Fruit fly (Drosophila melanogaster) whole organism, embryonic: ENCODE data around the gene dbr.

Experiments
- Aef1 ChIP-seq: fragments of 200-800 bp; sonication (Bioruptor generic); IDR thresholded peaks from 3 replicates; pipeline ENCODE4 v1.3.6; 2022; ENCODE audit warnings: missing biosample characterization, missing genetic modification characterization
- Atf-2 ChIP-seq: fragments of 200-800 bp; sonication (Bioruptor generic); optimal IDR thresholded peaks from 2 replicates; lab custom pipeline; 2016; ENCODE audit warnings: missing biosample characterization, missing genetic modification characterization
- CG10274 ChIP-seq: fragments of 200-800 bp; sonication (Bioruptor generic); optimal IDR thresholded peaks from 3 replicates; lab custom pipeline; 2017; ENCODE audit warnings: missing biosample characterization, mild to moderate bottlenecking, missing genetic modification characterization
- CG11456 ChIP-seq: fragments of 200-800 bp; sonication (Bioruptor generic); IDR thresholded peaks from 3 replicates; pipeline ENCODE4 v1.3.6; 2022; ENCODE audit warnings: missing biosample characterization, missing genetic modification characterization
- CG12391 ChIP-seq: fragments of 200-800 bp; sonication (Bioruptor generic); optimal IDR thresholded peaks from 3 replicates; lab custom pipeline; 2018; ENCODE audit warnings: missing biosample characterization, mild to moderate bottlenecking, missing genetic modification characterization, moderate library complexity
- CG15514 ChIP-seq: fragments of 200-800 bp; sonication (Bioruptor generic); optimal IDR thresholded peaks from 3 replicates; lab custom pipeline; 2017; ENCODE audit warnings: missing biosample characterization, missing genetic modification characterization, mild to moderate bottlenecking, moderate library complexity, missing genetic modification reagents
- CG16813 ChIP-seq: fragments of 200-800 bp; sonication (Bioruptor generic); IDR thresholded peaks from 3 replicates; pipeline ENCODE4 v1.3.6; 2022; ENCODE audit warnings: missing biosample characterization, missing genetic modification characterization; ENCODE audit not compliant: partially characterized antibody
- CG17361 ChIP-seq: fragments of 200-800 bp; sonication (Bioruptor generic); IDR thresholded peaks from 3 replicates; pipeline ENCODE4 v1.3.6; 2022; ENCODE audit warnings: missing biosample characterization, missing genetic modification characterization
- CG17802 ChIP-seq: fragments of 200-800 bp; sonication (Bioruptor generic); optimal IDR thresholded peaks from 2 replicates; lab custom pipeline; 2018; ENCODE audit warnings: missing biosample characterization, mild to moderate bottlenecking, missing genetic modification characterization, moderate library complexity
- CG2199 ChIP-seq: fragments of 200-800 bp; sonication (Bioruptor generic); IDR thresholded peaks from 3 replicates; pipeline ENCODE4 v1.3.6; 2022; ENCODE audit warnings: missing biosample characterization, missing genetic modification characterization
- CG3726 ChIP-seq: fragments of 200-800 bp; sonication (Bioruptor generic); IDR thresholded peaks from 3 replicates; pipeline ENCODE4, ENCODE4 v1.3.6; 2022; ENCODE audit warnings: missing biosample characterization, missing genetic modification characterization
- CG4282 ChIP-seq: fragments of 200-800 bp; sonication (Bioruptor generic); optimal IDR thresholded peaks from 2 replicates; lab custom pipeline; 2016; ENCODE audit warnings: missing biosample characterization, missing genetic modification characterization
- CG4328 ChIP-seq: fragments of 200-800 bp; sonication (Bioruptor generic); optimal IDR thresholded peaks from 3 replicates; lab custom pipeline; 2017; ENCODE audit warnings: missing biosample characterization, missing genetic modification reagents, missing genetic modification characterization
- CG43689 ChIP-seq: fragments of 200-800 bp; sonication (Bioruptor generic); IDR thresholded peaks from 2 replicates; pipeline ENCODE4 v1.3.6; 2022; ENCODE audit warnings: missing biosample characterization, missing genetic modification characterization
- CG4820 ChIP-seq: fragments of 200-800 bp; sonication (Bioruptor generic); optimal IDR thresholded peaks from 3 replicates; lab custom pipeline; 2016; ENCODE audit warnings: missing biosample characterization, missing genetic modification characterization
- CG4854 ChIP-seq: fragments of 200-800 bp; sonication (Bioruptor generic); optimal IDR thresholded peaks from 2 replicates; lab custom pipeline; 2016; ENCODE audit warnings: missing biosample characterization, missing genetic modification characterization, inconsistent platforms
- CG8765 ChIP-seq: fragments of 200-800 bp; sonication (Bioruptor generic); IDR thresholded peaks from 2 replicates; pipeline ENCODE4 v1.3.6; 2022; ENCODE audit warnings: missing biosample characterization, missing genetic modification characterization
- Chrac-16 ChIP-seq: fragments of 200-800 bp; sonication (Bioruptor generic); optimal IDR thresholded peaks from 3 replicates; lab custom pipeline; 2016; ENCODE audit warnings: missing biosample characterization, missing genetic modification characterization
- Eip74EF ChIP-seq, 2 experiments: fragments of 200-800 bp in 1 of 2; fragments of >200 bp in 1 of 2; sonication (Bioruptor generic) in 1 of 2; optimal IDR thresholded peaks; 2 replicates each; lab custom pipeline; 2017 to 2019; ENCODE audit warnings: missing biosample characterization in 2 of 2, missing genetic modification characterization in 2 of 2, mild to moderate bottlenecking in 1 of 2, moderate library complexity in 1 of 2
- ab ChIP-seq: fragments of 200-800 bp; sonication (Bioruptor generic); optimal IDR thresholded peaks from 2 replicates; lab custom pipeline; 2016; ENCODE audit warnings: missing biosample characterization, missing genetic modification characterization
- al ChIP-seq: fragments of 200-800 bp; sonication (Bioruptor generic); IDR thresholded peaks from 2 replicates; pipeline ENCODE4 v1.3.6; 2022; ENCODE audit warnings: missing biosample characterization, missing genetic modification characterization
- ara ChIP-seq: fragments of 200-800 bp; sonication (Bioruptor generic); IDR thresholded peaks from 2 replicates; pipeline ENCODE4 v1.3.6; 2022; ENCODE audit warnings: missing biosample characterization, missing genetic modification characterization
- cad ChIP-seq: fragments of >200 bp; optimal IDR thresholded peaks from 2 replicates; lab custom pipeline; 2017; ENCODE audit warnings: missing biosample characterization, missing genetic modification characterization
- cg ChIP-seq: fragments of 200-800 bp; sonication (Bioruptor generic); optimal IDR thresholded peaks from 3 replicates; lab custom pipeline; 2019; ENCODE audit warnings: missing biosample characterization, mild to moderate bottlenecking, missing genetic modification characterization, moderate library complexity
- chm ChIP-seq: fragments of 200-800 bp; sonication (Bioruptor generic); IDR thresholded peaks from 2 replicates; pipeline ENCODE4 v1.3.6; 2022; ENCODE audit warnings: missing biosample characterization, missing genetic modification characterization
- chn ChIP-seq: fragments of 200-800 bp; sonication (Bioruptor generic); optimal IDR thresholded peaks from 2 replicates; lab custom pipeline; 2016; ENCODE audit warnings: missing biosample characterization, missing genetic modification characterization
- gce ChIP-seq: fragments of 200-800 bp; sonication (Bioruptor generic); IDR thresholded peaks from 3 replicates; pipeline ENCODE4 v1.3.6; 2022; ENCODE audit warnings: missing biosample characterization, missing genetic modification characterization
- gcm ChIP-seq: fragments of 200-800 bp; sonication (Bioruptor generic); optimal IDR thresholded peaks from 2 replicates; lab custom pipeline; 2019; ENCODE audit warnings: missing biosample characterization, mild to moderate bottlenecking, missing genetic modification characterization, moderate library complexity
- gcm2 ChIP-seq: fragments of 200-800 bp; sonication (Bioruptor generic); optimal IDR thresholded peaks from 2 replicates; lab custom pipeline; 2016; ENCODE audit warnings: missing biosample characterization, missing genetic modification characterization
- gfzf ChIP-seq: fragments of 200-800 bp; sonication (Bioruptor generic); optimal IDR thresholded peaks from 2 replicates; lab custom pipeline; 2016; ENCODE audit warnings: missing biosample characterization, mild to moderate bottlenecking, missing genetic modification characterization, moderate library complexity
- gsb ChIP-seq: fragments of 200-800 bp; sonication (Bioruptor generic); IDR thresholded peaks from 2 replicates; pipeline ENCODE4 v1.3.6; 2022; ENCODE audit warnings: missing biosample characterization, missing genetic modification characterization
- gsb-n ChIP-seq: fragments of 200-800 bp; sonication (Bioruptor generic); optimal IDR thresholded peaks from 3 replicates; lab custom pipeline; 2018; ENCODE audit warnings: missing biosample characterization, mild to moderate bottlenecking, missing genetic modification characterization
- insv ChIP-seq, 2 experiments: fragments of 200-800 bp; sonication (Bioruptor generic); optimal IDR thresholded peaks; 3 replicates each; lab custom pipeline; 2016 to 2018; ENCODE audit warnings: missing biosample characterization in 2 of 2, missing genetic modification characterization in 2 of 2
- jumu ChIP-seq: fragments of 200-800 bp; sonication (Bioruptor generic); optimal IDR thresholded peaks from 3 replicates; lab custom pipeline; 2016; ENCODE audit warnings: missing biosample characterization, missing genetic modification characterization
- kah ChIP-seq: fragments of 200-800 bp; sonication (Bioruptor generic); optimal IDR thresholded peaks from 2 replicates; lab custom pipeline; 2018; ENCODE audit warnings: missing biosample characterization, mild to moderate bottlenecking, missing genetic modification characterization
- kni ChIP-seq: fragments of 200-800 bp; sonication (Bioruptor generic); optimal IDR thresholded peaks from 3 replicates; lab custom pipeline; 2017; ENCODE audit warnings: mild to moderate bottlenecking, missing biosample characterization, missing genetic modification reagents, missing genetic modification characterization
- mirr ChIP-seq: fragments of 200-800 bp; sonication (Bioruptor generic); optimal IDR thresholded peaks from 3 replicates; lab custom pipeline; 2018; ENCODE audit warnings: missing biosample characterization, mild to moderate bottlenecking, missing genetic modification characterization
- nerfin-1 ChIP-seq: fragments of 200-800 bp; sonication (Bioruptor generic); optimal IDR thresholded peaks from 3 replicates; lab custom pipeline; 2019; ENCODE audit warnings: missing biosample characterization, mild to moderate bottlenecking, missing genetic modification characterization, moderate library complexity
- pfk ChIP-seq: fragments of 200-800 bp; sonication (Bioruptor generic); optimal IDR thresholded peaks from 2 replicates; lab custom pipeline; 2018; ENCODE audit warnings: missing biosample characterization, mild to moderate bottlenecking, missing genetic modification characterization, moderate library complexity
- phol ChIP-seq: fragments of 200-800 bp; sonication (Bioruptor generic); optimal IDR thresholded peaks from 3 replicates; lab custom pipeline; 2018; ENCODE audit warnings: missing biosample characterization, mild to moderate bottlenecking, missing genetic modification characterization, moderate library complexity
- pita ChIP-seq: fragments of 200-800 bp; sonication (Bioruptor generic); optimal IDR thresholded peaks from 2 replicates; lab custom pipeline; 2017; ENCODE audit warnings: missing biosample characterization, mild to moderate bottlenecking, missing genetic modification characterization
- run ChIP-seq: fragments of 200-800 bp; sonication (Bioruptor generic); optimal IDR thresholded peaks from 3 replicates; lab custom pipeline; 2018; ENCODE audit warnings: missing biosample characterization, mild to moderate bottlenecking, missing genetic modification characterization
- tgo ChIP-seq: fragments of 200-800 bp; sonication (Bioruptor generic); IDR thresholded peaks from 3 replicates; pipeline ENCODE4 v1.3.6; 2022; ENCODE audit warnings: missing biosample characterization, missing genetic modification characterization
- tin ChIP-seq: fragments of 200-800 bp; sonication (Bioruptor generic); optimal IDR thresholded peaks from 3 replicates; lab custom pipeline; 2016; ENCODE audit warnings: missing biosample characterization, missing genetic modification characterization
- trem ChIP-seq: fragments of 200-800 bp; optimal IDR thresholded peaks from 3 replicates; lab custom pipeline; 2019; ENCODE audit warnings: missing biosample characterization, mild to moderate bottlenecking, missing genetic modification characterization, moderate library complexity
- trh ChIP-seq: fragments of 200-800 bp; sonication (Bioruptor generic); optimal IDR thresholded peaks from 2 replicates; lab custom pipeline; 2016; ENCODE audit warnings: missing biosample characterization, missing genetic modification characterization
- twi ChIP-seq: fragments of 200-800 bp; optimal IDR thresholded peaks from 2 replicates; lab custom pipeline; 2019; ENCODE audit warnings: missing biosample characterization, mild to moderate bottlenecking, missing genetic modification characterization, moderate library complexity
- unpg ChIP-seq: fragments of 200-800 bp; sonication (Bioruptor generic); optimal IDR thresholded peaks from 3 replicates; lab custom pipeline; 2018; ENCODE audit warnings: missing biosample characterization, mild to moderate bottlenecking, missing genetic modification characterization, moderate library complexity
- zen2 ChIP-seq: fragments of 200-800 bp; sonication (Bioruptor generic); IDR thresholded peaks from 3 replicates; pipeline ENCODE4 v1.3.6; 2022; ENCODE audit warnings: missing biosample characterization, missing genetic modification characterization; ENCODE audit not compliant: partially characterized antibody

The dbr gene

DNA sequence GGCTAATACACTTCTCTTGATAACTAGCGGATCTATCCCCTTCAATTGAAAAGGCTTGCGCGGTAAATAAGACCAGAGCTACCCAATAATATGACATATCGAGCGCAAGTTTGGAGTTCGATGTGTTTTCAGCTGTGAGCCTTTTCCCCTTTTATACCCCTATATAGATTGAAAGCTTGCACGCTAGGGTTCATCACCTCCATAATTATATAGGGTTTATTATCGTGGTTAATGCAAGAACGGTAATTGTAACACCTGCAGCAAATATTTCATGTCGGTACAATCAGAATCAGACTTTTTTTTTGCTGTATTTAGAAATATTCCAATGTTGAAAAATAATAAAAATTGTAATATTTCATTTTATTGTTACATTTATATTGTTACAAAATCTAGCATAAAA lies 41.2 kb upstream of the dbr start, which contains the start of gene Ir21a:
TSS of gene Ir21a (minus strand) at position 101 of the 400 bp plus-strand sequence.
- TF ChIP-seq CG4282 (GFP tag; lab: Kevin White, UChicago) (no peak), gcm2 (GFP tag; lab: Kevin White, UChicago) (no peak), kni (GFP tag; lab: Kevin White, UChicago) (no peak), CG8765 (GFP tag; lab: Robert Waterston, UW) (no peak), CG17361 (no peak), gsb-n (tag; lab: Kevin White, UChicago) (no peak), Aef1 (GFP tag; lab: Robert Waterston, UW) (no peak), gsb (GFP tag; lab: Robert Waterston, UW) (no peak), jumu (GFP tag; lab: Kevin White, UChicago) (no peak)
- TF ChIP-seq, all 482 proteins: peak for 0

- TF ChIP-seq gce (GFP tag; lab: Robert Waterston, UW) = no peak
- no peak for TF ChIP-seq mirr (GFP tag; lab: Kevin White, UChicago)
- no peak for TF ChIP-seq CG17802 (tag; lab: Kevin White, UChicago)
- no peak for TF ChIP-seq CG10274
- TF ChIP-seq tgo = no peak
- no peak for TF ChIP-seq run (tag; lab: Kevin White, UChicago)
- peak; percentile 6 for TF ChIP-seq gcm (GFP tag; lab: Kevin White, UChicago)
- TF ChIP-seq cg (GFP tag; lab: Kevin White, UChicago) = peak; percentile 55
- TF ChIP-seq CG2199 (GFP tag; lab: Robert Waterston, UW) = peak; percentile 76; the same call in 2 of the 3 replicates
- TF ChIP-seq zen2 (GFP tag; lab: Robert Waterston, UW) = no peak
- TF ChIP-seq ab (GFP tag; lab: Kevin White, UChicago) = no peak
- peak; percentile 42 for TF ChIP-seq twi (tag; lab: Kevin White, UChicago)
- TF ChIP-seq kni (GFP tag; lab: Kevin White, UChicago) = no peak
- TF ChIP-seq unpg = no peak
- TF ChIP-seq chn (GFP tag; lab: Kevin White, UChicago) = no peak
- TF ChIP-seq CG11456 (GFP tag; lab: Robert Waterston, UW) = no peak
- TF ChIP-seq kah (GFP tag; lab: Kevin White, UChicago) = no peak
- TF ChIP-seq CG15514 = no peak
- TF ChIP-seq trem (tag; lab: Kevin White, UChicago) = no peak
- 0 out of 2 replicates have a peak, but pooled peaks have one; percentile 23 for TF ChIP-seq ara (GFP tag; lab: Robert Waterston, UW)
- peak in 1 of 2 experiments; percentile 11 for TF ChIP-seq Eip74EF (GFP tag; optimal IDR thresholded peaks at IDR 0.05; lab: Kevin White, UChicago)
- no peak for TF ChIP-seq CG16813
Measured at dm6 chr2L:34054-34453, 32.2 kb upstream of the dbr start.

DNA sequence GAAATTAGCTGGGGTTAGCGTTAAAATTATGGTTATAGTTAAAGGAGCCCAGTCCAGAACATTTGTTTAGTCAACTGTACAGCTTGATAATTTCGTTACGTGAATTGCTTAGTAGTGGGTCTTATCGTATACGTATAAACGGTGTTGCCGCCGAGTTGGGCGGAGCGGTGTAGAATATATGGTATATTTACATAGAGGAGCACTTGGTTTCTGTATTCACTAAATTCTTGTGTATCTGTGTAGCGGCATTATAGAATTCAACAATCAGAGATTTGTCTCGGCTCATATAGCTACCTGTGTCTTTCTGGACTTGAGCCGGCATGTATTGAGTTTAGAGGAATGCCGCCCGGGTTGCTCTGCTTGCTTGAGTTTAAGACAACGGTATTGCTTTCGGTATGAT lies 30.8 kb upstream of the dbr start:
- TF ChIP-seq CG3726 (GFP tag; lab: Robert Waterston, UW) (no peak), pita (GFP tag; lab: Kevin White, UChicago) (peak; percentile 72), Chrac-16 (GFP tag; lab: Kevin White, UChicago) (no peak), phol (tag; lab: Kevin White, UChicago) (no peak), cad (GFP tag; lab: Kevin White, UChicago) (no peak), tin (no peak), trh (GFP tag; lab: Kevin White, UChicago) (no peak), gfzf (peak; percentile 16), Atf-2 (GFP tag; lab: Kevin White, UChicago) (no peak), CG4854 (no peak), nerfin-1 (tag; lab: Kevin White, UChicago) (no peak), chm (no peak; the same call in 1 of the 2 replicates), insv (GFP tag; optimal IDR thresholded peaks at IDR 0.05; lab: Kevin White, UChicago) (peak in 1 of 2 experiments; percentile 30), CG4820 (GFP tag; lab: Kevin White, UChicago) (peak; percentile 74), pfk (GFP tag; lab: Kevin White, UChicago) (no peak), al (GFP tag; lab: Robert Waterston, UW) (no peak), CG12391 (tag; lab: Kevin White, UChicago) (no peak), CG4328 (GFP tag; lab: Kevin White, UChicago) (no peak), trem (tag; lab: Kevin White, UChicago) (no peak), CG43689 (GFP tag; lab: Robert Waterston, UW) (no peak)
